Fruit fly (Drosophila melanogaster) Kc167 (cell line): Measurements from ENCODE around the gene CAH3.

Experiments
- Myc ChIP-seq: fragments of >200 bp; optimal IDR thresholded peaks from 2 replicates; lab custom pipeline; 2017; ENCODE audit warnings: missing external identifiers
- Sin3A ChIP-seq: fragments of >200 bp; optimal IDR thresholded peaks from 2 replicates; lab custom pipeline; 2018; ENCODE audit warnings: missing external identifiers
- h ChIP-seq: fragments of >200 bp; optimal IDR thresholded peaks from 3 replicates; lab custom pipeline; 2018; ENCODE audit warnings: missing external identifiers
- insv ChIP-seq: fragments of >200 bp; optimal IDR thresholded peaks from 3 replicates; lab custom pipeline; 2018; ENCODE audit warnings: missing external identifiers
- psq ChIP-seq: fragments of >200 bp; optimal IDR thresholded peaks from 2 replicates; lab custom pipeline; 2017; ENCODE audit warnings: missing external identifiers
- ttk ChIP-seq: sonication (Bioruptor generic); optimal IDR thresholded peaks from 2 replicates; lab custom pipeline; 2017; ENCODE audit warnings: missing external identifiers

Gene CAH3

DNA sequence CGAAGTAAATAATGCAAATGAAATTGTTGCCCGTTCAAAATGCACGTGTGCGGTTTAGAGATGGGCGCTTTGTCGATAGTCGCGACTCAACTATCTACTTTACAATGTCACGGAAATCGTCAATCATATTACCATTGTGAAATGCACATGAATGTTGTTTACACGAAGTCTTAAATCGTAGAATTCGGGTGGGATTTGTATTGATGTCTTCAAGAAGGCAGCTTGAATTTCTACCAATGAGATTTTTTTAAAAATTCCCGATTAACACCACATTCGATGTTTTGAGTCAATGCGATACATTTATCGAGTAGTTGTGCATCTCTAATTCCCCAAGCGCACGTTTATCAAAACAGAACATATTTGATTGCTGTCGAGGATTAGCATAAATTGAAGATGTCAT lies 39.2 kb downstream of the CAH3 start, which contains the start of gene CG1789:
Gene CG1789 (plus strand): TSS at position 308 of the 400 bp plus-strand sequence.
- TF ChIP-seq Sin3A (lab: Kevin White, UChicago) (no peak), Myc (no peak)

DNA sequence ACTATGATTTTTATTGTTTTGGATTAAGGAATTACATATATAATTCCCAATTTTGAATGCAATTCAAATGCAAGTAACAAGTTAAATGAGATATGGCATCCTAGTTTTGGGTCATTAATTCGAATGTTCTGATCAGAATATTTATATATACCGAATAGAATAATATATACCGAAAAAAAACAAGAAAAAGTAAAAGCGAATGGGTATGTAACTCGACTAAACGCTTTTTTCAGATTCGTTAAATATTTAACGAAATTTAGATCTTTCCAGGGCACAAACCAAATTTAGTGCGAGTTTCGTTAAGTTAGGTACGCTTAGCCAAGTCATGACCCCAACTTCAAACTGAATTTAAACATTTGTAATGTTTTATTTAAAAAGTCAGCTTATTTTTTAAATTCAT lies 40.4 kb downstream of the CAH3 start:
- no peak for TF ChIP-seq Sin3A (lab: Kevin White, UChicago)
- TF ChIP-seq ttk (lab: Kevin White, UChicago) = no peak
- TF ChIP-seq insv (lab: Kevin White, UChicago) = no peak
- no peak for TF ChIP-seq Myc
- TF ChIP-seq h (lab: Kevin White, UChicago) = no peak
- TF ChIP-seq psq (lab: Kevin White, UChicago) = no peak

DNA sequence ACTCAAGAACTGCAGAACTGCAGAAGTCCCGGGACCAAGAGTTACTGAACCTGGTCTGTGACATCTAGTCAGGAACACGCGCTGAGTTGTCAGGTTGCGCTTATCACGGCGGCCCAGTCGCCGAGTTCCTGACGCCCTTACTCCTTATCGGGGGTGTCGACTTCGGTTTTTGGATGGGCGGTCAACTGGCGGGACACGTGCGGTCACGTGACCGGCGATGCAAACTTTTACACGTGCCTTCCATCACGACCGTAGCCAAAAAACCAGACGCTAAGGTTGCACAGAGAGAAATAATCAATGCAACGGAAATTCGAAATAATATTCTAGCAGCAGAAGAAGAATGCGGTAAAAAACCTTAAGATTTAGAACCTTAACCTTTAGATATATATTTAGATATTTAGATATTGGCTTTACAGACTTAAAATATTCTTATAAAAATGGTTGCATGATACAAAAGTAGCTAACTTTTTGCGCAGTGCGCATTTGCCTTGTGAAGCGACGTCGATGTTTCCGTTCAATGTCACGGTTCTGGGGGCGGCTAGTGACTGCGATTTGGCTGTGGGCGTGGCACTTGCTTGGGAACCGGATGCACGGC lies 42.4 kb downstream of the CAH3 start:
- TF ChIP-seq ttk (lab: Kevin White, UChicago) (no peak), Myc (no peak), Sin3A (lab: Kevin White, UChicago) (no peak), psq (lab: Kevin White, UChicago) (no peak), insv (lab: Kevin White, UChicago) (no peak), h (lab: Kevin White, UChicago) (no peak)

DNA sequence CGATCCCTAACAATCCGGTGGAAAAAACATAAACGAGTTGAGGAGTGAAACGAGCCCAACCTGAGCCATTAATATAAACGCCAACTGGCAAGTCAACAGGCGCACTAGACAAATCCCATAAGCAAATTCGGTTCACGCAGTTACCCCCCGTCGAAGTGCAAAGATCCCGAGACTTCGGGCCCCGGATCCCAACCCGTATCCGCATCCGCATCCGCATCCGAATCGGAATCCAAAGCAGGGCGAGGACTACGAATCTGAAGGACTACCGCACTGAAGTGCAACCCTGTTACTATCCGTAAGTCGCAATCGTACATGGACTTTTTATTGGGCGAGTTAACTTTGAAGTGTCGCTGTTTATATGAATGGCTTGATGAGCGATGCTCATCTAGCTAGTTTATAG lies 43.8 kb downstream of the CAH3 start:
- TF ChIP-seq insv (lab: Kevin White, UChicago) = no peak

DNA sequence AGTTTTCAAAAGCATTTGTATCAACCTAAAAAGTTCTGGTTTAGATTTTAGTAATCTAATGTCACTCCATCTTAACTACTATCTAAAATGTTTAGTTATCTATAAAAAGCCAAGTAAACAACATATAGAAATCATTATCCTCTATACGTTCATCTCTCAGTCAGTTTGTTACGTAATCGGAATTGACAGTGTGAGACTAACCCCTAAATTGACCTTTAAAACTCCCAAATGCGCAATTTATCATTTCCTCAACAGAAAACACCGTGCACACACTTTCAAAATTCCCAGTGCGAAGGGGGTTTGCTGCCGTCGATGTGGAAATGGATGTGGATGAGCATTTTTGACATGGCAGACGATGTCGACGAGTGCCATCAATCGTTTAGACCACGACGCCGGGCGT lies 44.2 kb downstream of the CAH3 start:
- TF ChIP-seq h (lab: Kevin White, UChicago) (no peak), insv (lab: Kevin White, UChicago) (no peak), ttk (lab: Kevin White, UChicago) (no peak), Myc (no peak), Sin3A (lab: Kevin White, UChicago) (no peak), psq (lab: Kevin White, UChicago) (no peak)

DNA sequence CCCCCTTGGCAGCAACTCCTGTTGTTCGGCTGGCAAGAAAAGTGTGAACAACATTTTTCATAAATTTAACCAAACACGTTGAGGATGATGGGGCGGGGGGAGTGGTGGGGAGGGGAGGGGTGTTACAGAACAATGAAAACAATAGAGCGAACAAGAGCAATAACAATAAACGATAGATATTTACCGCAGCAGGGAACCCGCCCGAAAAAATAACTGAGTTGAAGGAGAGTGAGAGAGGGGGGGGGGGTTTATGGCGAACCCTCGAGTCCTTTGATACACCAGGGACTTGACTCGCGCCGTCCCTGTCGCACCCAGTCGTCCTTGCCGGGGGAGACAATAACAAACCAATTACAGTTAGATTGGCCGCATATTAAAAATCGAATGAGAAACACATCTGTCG lies 45.8 kb downstream of the CAH3 start:
- no peak for TF ChIP-seq ttk (lab: Kevin White, UChicago)
- TF ChIP-seq h (lab: Kevin White, UChicago) = no peak
- no peak for TF ChIP-seq psq (lab: Kevin White, UChicago)
- TF ChIP-seq Sin3A (lab: Kevin White, UChicago) = no peak
- TF ChIP-seq insv (lab: Kevin White, UChicago) = no peak
- no peak for TF ChIP-seq Myc

DNA sequence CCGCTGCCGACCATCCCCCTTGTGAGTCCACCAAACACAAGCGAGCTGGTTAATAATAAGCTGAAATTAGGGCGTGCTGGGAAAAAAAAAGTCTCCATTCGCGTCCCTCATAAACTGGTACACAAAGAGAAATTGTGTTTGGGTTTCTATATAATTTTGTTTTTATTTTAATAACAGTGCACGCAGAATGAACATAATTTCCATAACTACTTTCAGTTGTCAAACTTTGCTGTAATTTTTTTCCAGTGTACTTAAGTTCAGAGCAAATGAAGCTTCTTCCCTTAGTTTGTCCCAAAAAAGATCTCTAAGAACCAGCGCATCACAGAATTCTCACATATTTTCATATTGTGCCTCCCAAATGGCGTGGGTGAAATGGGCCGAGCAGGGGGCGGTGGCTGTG lies 47.0 kb downstream of the CAH3 start:
- no peak for TF ChIP-seq h (lab: Kevin White, UChicago)
- TF ChIP-seq Sin3A (lab: Kevin White, UChicago) = no peak
- TF ChIP-seq insv (lab: Kevin White, UChicago) = no peak

DNA sequence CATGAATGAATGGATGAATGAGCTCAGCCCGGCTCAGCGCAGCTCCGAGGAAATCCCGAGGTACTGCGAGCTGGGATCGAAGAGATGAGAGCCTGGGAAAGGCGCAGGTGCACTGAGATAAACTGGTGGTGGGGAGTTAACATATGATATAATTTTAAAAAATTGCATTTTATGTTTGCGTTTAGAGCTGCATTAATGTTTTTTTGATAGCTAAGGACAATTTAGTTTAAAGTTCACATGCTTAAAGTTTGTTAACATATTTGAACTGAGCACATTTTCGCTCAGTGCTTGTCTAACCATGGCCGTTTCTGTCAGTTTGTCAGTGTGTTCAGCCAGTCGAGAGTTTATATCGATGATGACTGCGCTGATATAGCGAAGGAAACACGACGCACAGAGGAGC lies 49.3 kb downstream of the CAH3 start:
- TF ChIP-seq ttk (lab: Kevin White, UChicago) = no peak
- no peak for TF ChIP-seq Myc
- no peak for TF ChIP-seq insv (lab: Kevin White, UChicago)
- no peak for TF ChIP-seq psq (lab: Kevin White, UChicago)
- TF ChIP-seq h (lab: Kevin White, UChicago) = no peak
- TF ChIP-seq Sin3A (lab: Kevin White, UChicago) = no peak

DNA sequence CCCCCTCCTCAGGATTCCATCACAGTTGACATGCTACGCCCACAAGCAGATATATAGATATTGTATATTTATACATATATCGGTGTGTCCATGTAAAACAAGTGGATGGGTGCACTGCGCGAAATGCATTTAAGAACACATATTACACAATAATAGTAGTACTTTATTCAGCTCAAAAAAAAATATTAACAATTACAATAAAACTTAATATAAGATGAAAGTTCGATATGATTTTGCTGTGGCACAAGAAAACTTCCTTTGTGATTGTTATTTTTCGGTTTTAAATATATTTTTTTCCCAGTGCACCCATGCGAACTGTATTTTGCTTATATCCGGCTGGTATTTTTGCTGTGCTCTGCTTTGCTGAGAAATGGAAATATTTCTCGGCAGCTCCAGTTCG lies 50.4 kb downstream of the CAH3 start:
- TF ChIP-seq psq (lab: Kevin White, UChicago) (no peak), Sin3A (lab: Kevin White, UChicago) (no peak), insv (lab: Kevin White, UChicago) (no peak), Myc (no peak), ttk (lab: Kevin White, UChicago) (no peak), h (lab: Kevin White, UChicago) (no peak)

DNA sequence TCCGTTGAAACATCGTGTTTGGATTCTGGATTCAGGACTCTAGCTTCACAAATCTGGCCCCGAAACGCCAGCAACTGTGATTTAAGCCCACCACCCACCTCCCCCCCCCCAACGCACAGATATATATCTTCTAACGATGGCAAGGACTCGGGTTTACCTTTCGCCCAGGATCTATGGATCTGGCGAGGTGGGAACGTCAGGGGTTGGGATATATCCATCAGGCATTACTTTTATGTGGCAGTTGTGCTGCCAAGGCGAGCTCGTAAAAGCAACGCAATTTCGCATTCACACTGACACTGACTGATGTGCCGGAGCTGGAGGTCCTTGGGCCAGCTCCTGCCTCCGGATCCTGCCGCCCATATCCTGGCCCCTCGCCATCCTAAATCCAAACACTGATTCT lies 51.3 kb downstream of the CAH3 start:
- TF ChIP-seq Sin3A (lab: Kevin White, UChicago) = no peak
- no peak for TF ChIP-seq psq (lab: Kevin White, UChicago)
- no peak for TF ChIP-seq Myc
- no peak for TF ChIP-seq h (lab: Kevin White, UChicago)
- no peak for TF ChIP-seq ttk (lab: Kevin White, UChicago)
- no peak for TF ChIP-seq insv (lab: Kevin White, UChicago)
